Worm (Caenorhabditis elegans): ENCODE data around the gene osm-3.

DNA sequence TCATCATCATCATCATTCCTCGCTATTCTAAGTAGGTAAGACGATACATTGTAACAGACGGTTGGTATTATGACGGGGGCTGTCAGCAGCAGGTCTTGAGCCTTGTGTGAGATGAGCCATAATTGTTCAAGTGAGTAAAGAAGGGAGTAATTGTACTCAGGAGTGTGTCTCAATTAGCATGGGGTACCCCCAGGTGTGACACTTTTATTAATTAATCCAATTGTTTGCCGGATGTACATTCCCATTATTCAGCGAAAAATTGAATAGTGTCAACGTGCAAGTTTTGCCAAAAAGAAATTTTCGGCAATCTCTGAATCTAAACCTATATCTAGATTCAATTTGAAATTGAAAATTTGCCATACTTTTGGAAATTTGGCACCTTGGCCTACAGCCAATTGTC lies 48.1 kb upstream of the osm-3 start:
- no peak for TF ChIP-seq ets-4 (tag; optimal IDR thresholded peaks at IDR 0.05)
- TF ChIP-seq zip-5 (tag; optimal IDR thresholded peaks at IDR 0.05): no peak
- TF ChIP-seq hlh-30 (tag; optimal IDR thresholded peaks at IDR 0.05; ENCODE audit: insufficient read depth): no peak
- no peak for TF ChIP-seq pqm-1 (tag; optimal IDR thresholded peaks at IDR 0.05)
- TF ChIP-seq nfya-1 (tag; optimal IDR thresholded peaks at IDR 0.05): no peak
